Fruit fly (Drosophila melanogaster) whole organism, pupa: ENCODE results near the gene sol.
A peak's percentile ranks its signal among the peaks of the same experiment; 100 is the strongest.

ENCODE experiments used
- CG17806 ChIP-seq: fragments of 200-800 bp; sonication (Bioruptor generic); optimal IDR thresholded peaks from 2 replicates; lab custom pipeline; 2018; ENCODE audit warnings: missing biosample characterization, mild to moderate bottlenecking, missing genetic modification characterization, moderate library complexity
- CG4496 ChIP-seq: fragments of 200-800 bp; sonication (Bioruptor generic); IDR thresholded peaks from 3 replicates; pipeline ENCODE4 v1.3.6; 2022; ENCODE audit warnings: missing biosample characterization, missing genetic modification characterization
- CG9948 ChIP-seq: fragments of 200-800 bp; sonication (Bioruptor generic); optimal IDR thresholded peaks from 2 replicates; lab custom pipeline; 2018; ENCODE audit warnings: missing biosample characterization, mild to moderate bottlenecking, missing genetic modification characterization, moderate library complexity
- D1 ChIP-seq: fragments of 200-800 bp; sonication (Bioruptor generic); optimal IDR thresholded peaks from 2 replicates; lab custom pipeline; 2018; ENCODE audit warnings: missing biosample characterization, mild to moderate bottlenecking, missing genetic modification characterization, moderate library complexity
- EcR ChIP-seq: fragments of 200-800 bp; sonication (Bioruptor generic); optimal IDR thresholded peaks from 3 replicates; lab custom pipeline; 2019; ENCODE audit warnings: missing biosample characterization, missing genetic modification characterization, mild to moderate bottlenecking, moderate library complexity, missing genetic modification reagents
- Ets98B ChIP-seq: fragments of 200-800 bp; sonication (Bioruptor generic); IDR thresholded peaks from 2 replicates; pipeline ENCODE4 v1.3.6; 2022; ENCODE audit warnings: missing biosample characterization, missing genetic modification characterization

dm6 chrX:21357810-21358671, 8.0 kb downstream of the sol start, which contains the start of gene Septin1:
- no peak for TF ChIP-seq CG17806 (tag; lab: Kevin White, UChicago)
- peak; percentile 55 for TF ChIP-seq EcR (GFP tag; lab: Kevin White, UChicago)
- TF ChIP-seq CG9948 (tag; lab: Kevin White, UChicago): no peak
- 0 out of 3 replicates have a peak, but pooled peaks have one; percentile 19 for TF ChIP-seq CG4496
- no peak for TF ChIP-seq D1
- no peak for TF ChIP-seq Ets98B (GFP tag; lab: Robert Waterston, UW)
